Fruit fly (Drosophila melanogaster) whole organism, embryonic: Measurements from ENCODE around the gene mop.
A peak's percentile ranks its signal among the peaks of the same experiment; 100 is the strongest.

Experiments
- Ada2b ChIP-seq: fragments of 200-800 bp; sonication (Bioruptor generic); IDR thresholded peaks from 2 replicates; pipeline ENCODE4 v1.3.6; 2022; ENCODE audit warnings: missing biosample characterization, missing genetic modification characterization
- Asciz ChIP-seq: fragments of 200-800 bp; sonication (Bioruptor generic); optimal IDR thresholded peaks from 2 replicates; lab custom pipeline; 2017; ENCODE audit warnings: missing biosample characterization, mild to moderate bottlenecking, missing genetic modification characterization, missing genetic modification reagents
- CG10366 ChIP-seq: fragments of 200-800 bp; sonication (Bioruptor generic); IDR thresholded peaks from 2 replicates; pipeline ENCODE4 v1.3.6; 2022; ENCODE audit warnings: missing biosample characterization, missing genetic modification characterization
- CG11723 ChIP-seq: fragments of 200-800 bp; sonication (Bioruptor generic); optimal IDR thresholded peaks from 2 replicates; lab custom pipeline; 2017; ENCODE audit warnings: missing biosample characterization, mild to moderate bottlenecking, missing genetic modification characterization
- CG12769 ChIP-seq: fragments of 200-800 bp; sonication (Bioruptor generic); optimal IDR thresholded peaks from 2 replicates; lab custom pipeline; 2019; ENCODE audit warnings: missing biosample characterization, mild to moderate bottlenecking, missing genetic modification characterization, moderate library complexity
- CG13296 ChIP-seq: fragments of 200-800 bp; sonication (Bioruptor generic); optimal IDR thresholded peaks from 3 replicates; lab custom pipeline; 2018; ENCODE audit warnings: missing biosample characterization, mild to moderate bottlenecking, missing genetic modification characterization
- CG1602 ChIP-seq: fragments of 200-800 bp; sonication (Bioruptor generic); optimal IDR thresholded peaks from 3 replicates; lab custom pipeline; 2016; ENCODE audit warnings: missing biosample characterization, missing genetic modification characterization
- CG18599 ChIP-seq: fragments of 200-800 bp; sonication (Bioruptor generic); optimal IDR thresholded peaks from 3 replicates; lab custom pipeline; 2017; ENCODE audit warnings: missing biosample characterization, missing genetic modification characterization, mild to moderate bottlenecking, moderate library complexity, missing genetic modification reagents
- CG2129 ChIP-seq: fragments of 200-800 bp; sonication (Bioruptor generic); IDR thresholded peaks from 2 replicates; pipeline ENCODE4 v1.3.6; 2022; ENCODE audit warnings: missing biosample characterization, missing genetic modification characterization; ENCODE audit not compliant: partially characterized antibody
- CG2678 ChIP-seq: fragments of 200-800 bp; sonication (Bioruptor generic); optimal IDR thresholded peaks from 3 replicates; lab custom pipeline; 2019; ENCODE audit warnings: missing biosample characterization, mild to moderate bottlenecking, missing genetic modification characterization, moderate library complexity
- CG34376 ChIP-seq: fragments of 200-800 bp; sonication (Bioruptor generic); optimal IDR thresholded peaks from 2 replicates; lab custom pipeline; 2018; ENCODE audit warnings: missing biosample characterization, mild to moderate bottlenecking, missing genetic modification characterization
- CG42726 ChIP-seq: fragments of 200-800 bp; sonication (Bioruptor generic); IDR thresholded peaks from 2 replicates; pipeline ENCODE4 v1.3.6; 2022; ENCODE audit warnings: missing biosample characterization, missing genetic modification characterization; ENCODE audit not compliant: partially characterized antibody
- CG4404 ChIP-seq: fragments of 200-800 bp; sonication (Bioruptor generic); IDR thresholded peaks from 2 replicates; pipeline ENCODE4 v1.3.6; 2022; ENCODE audit warnings: missing biosample characterization, missing genetic modification characterization
- CG4707 ChIP-seq: fragments of 200-800 bp; sonication (Bioruptor generic); optimal IDR thresholded peaks from 2 replicates; lab custom pipeline; 2018; ENCODE audit warnings: missing biosample characterization, mild to moderate bottlenecking, missing genetic modification characterization, moderate library complexity
- CG8765 ChIP-seq: fragments of 200-800 bp; sonication (Bioruptor generic); IDR thresholded peaks from 2 replicates; pipeline ENCODE4 v1.3.6; 2022; ENCODE audit warnings: missing biosample characterization, missing genetic modification characterization
- D19B ChIP-seq: fragments of 200-800 bp; sonication (Bioruptor generic); optimal IDR thresholded peaks from 2 replicates; lab custom pipeline; 2017; ENCODE audit warnings: missing biosample characterization, mild to moderate bottlenecking, missing genetic modification characterization
- HLHmδ ChIP-seq: fragments of 200-800 bp; sonication (Bioruptor generic); optimal IDR thresholded peaks from 2 replicates; lab custom pipeline; 2018; ENCODE audit warnings: missing biosample characterization, mild to moderate bottlenecking, missing genetic modification characterization, moderate library complexity
- Hey ChIP-seq: fragments of 200-800 bp; sonication (Bioruptor generic); optimal IDR thresholded peaks from 3 replicates; lab custom pipeline; 2018; ENCODE audit warnings: missing biosample characterization, mild to moderate bottlenecking, missing genetic modification characterization
- Hr78 ChIP-seq, 2 experiments: fragments of 200-800 bp in 1 of 2; fragments of >200 bp in 1 of 2; sonication (Bioruptor generic) in 1 of 2; optimal IDR thresholded peaks; 2 replicates each; lab custom pipeline; 2017 to 2019; ENCODE audit warnings: missing biosample characterization in 2 of 2, missing genetic modification characterization in 2 of 2, mild to moderate bottlenecking in 1 of 2, moderate library complexity in 1 of 2
- Med ChIP-seq: fragments of 200-800 bp; sonication (Bioruptor generic); peaks from one replicate; lab custom pipeline; 2016; ENCODE audit warnings: missing biosample characterization, missing genetic modification characterization, mild to moderate bottlenecking, inconsistent platforms, moderate library complexity
- Six4 ChIP-seq: fragments of 200-800 bp; sonication (Bioruptor generic); optimal IDR thresholded peaks from 2 replicates; lab custom pipeline; 2016; ENCODE audit warnings: missing biosample characterization, missing genetic modification characterization
- Ssrp ChIP-seq: fragments of 200-800 bp; sonication (Bioruptor generic); optimal IDR thresholded peaks from 2 replicates; lab custom pipeline; 2018; ENCODE audit warnings: missing biosample characterization, mild to moderate bottlenecking, missing genetic modification characterization, moderate library complexity
- Trl ChIP-seq, 3 experiments: fragments of >200 bp in 2 of 3; fragments of 200-800 bp in 1 of 3; sonication (Bioruptor generic) in 1 of 3; optimal IDR thresholded peaks; 2 replicates in 1 of 3; 3 replicates in 2 of 3; lab custom pipeline; 2016 to 2017; ENCODE audit warnings: missing biosample characterization in 1 of 3, missing genetic modification characterization in 1 of 3
- aop ChIP-seq: fragments of 200-800 bp; sonication (Bioruptor generic); IDR thresholded peaks from 2 replicates; pipeline ENCODE4 v1.3.6; 2022; ENCODE audit warnings: missing biosample characterization, missing genetic modification characterization
- ara ChIP-seq: fragments of 200-800 bp; sonication (Bioruptor generic); IDR thresholded peaks from 2 replicates; pipeline ENCODE4 v1.3.6; 2022; ENCODE audit warnings: missing biosample characterization, missing genetic modification characterization
- bigmax ChIP-seq: fragments of 200-800 bp; sonication (Bioruptor generic); optimal IDR thresholded peaks from 2 replicates; lab custom pipeline; 2018; ENCODE audit warnings: missing biosample characterization, mild to moderate bottlenecking, missing genetic modification characterization
- bowl ChIP-seq: fragments of 200-800 bp; sonication (Bioruptor generic); IDR thresholded peaks from 2 replicates; pipeline ENCODE4 v1.3.6; 2022; ENCODE audit warnings: missing biosample characterization, missing genetic modification characterization
- cg ChIP-seq: fragments of 200-800 bp; sonication (Bioruptor generic); optimal IDR thresholded peaks from 3 replicates; lab custom pipeline; 2019; ENCODE audit warnings: missing biosample characterization, mild to moderate bottlenecking, missing genetic modification characterization, moderate library complexity
- chinmo ChIP-seq: fragments of 200-800 bp; sonication (Bioruptor generic); IDR thresholded peaks from 4 replicates; pipeline ENCODE4 v1.3.6; 2022; ENCODE audit warnings: missing biosample characterization, missing genetic modification characterization; ENCODE audit not compliant: partially characterized antibody
- dysf ChIP-seq: fragments of 200-800 bp; sonication (Bioruptor generic); IDR thresholded peaks from 3 replicates; pipeline ENCODE4 v1.3.6; 2022; ENCODE audit warnings: missing biosample characterization, missing genetic modification characterization
- en ChIP-seq: fragments of 200-800 bp; sonication (Bioruptor generic); optimal IDR thresholded peaks from 2 replicates; lab custom pipeline; 2016; ENCODE audit warnings: missing biosample characterization, missing genetic modification characterization
- exex ChIP-seq: fragments of 200-800 bp; sonication (Bioruptor generic); optimal IDR thresholded peaks from 4 replicates; lab custom pipeline; 2018; ENCODE audit warnings: missing biosample characterization, mild to moderate bottlenecking, missing genetic modification characterization, moderate library complexity
- hbn ChIP-seq: fragments of 200-800 bp; sonication (Bioruptor generic); IDR thresholded peaks from 2 replicates; pipeline ENCODE4 v1.3.6; 2022; ENCODE audit warnings: missing biosample characterization, missing genetic modification characterization; ENCODE audit not compliant: partially characterized antibody
- mirr ChIP-seq: fragments of 200-800 bp; sonication (Bioruptor generic); optimal IDR thresholded peaks from 3 replicates; lab custom pipeline; 2018; ENCODE audit warnings: missing biosample characterization, mild to moderate bottlenecking, missing genetic modification characterization
- phol ChIP-seq: fragments of 200-800 bp; sonication (Bioruptor generic); optimal IDR thresholded peaks from 3 replicates; lab custom pipeline; 2018; ENCODE audit warnings: missing biosample characterization, mild to moderate bottlenecking, missing genetic modification characterization, moderate library complexity
- pita ChIP-seq: fragments of 200-800 bp; sonication (Bioruptor generic); optimal IDR thresholded peaks from 2 replicates; lab custom pipeline; 2017; ENCODE audit warnings: missing biosample characterization, mild to moderate bottlenecking, missing genetic modification characterization
- pros ChIP-seq: fragments of 200-800 bp; sonication (Bioruptor generic); optimal IDR thresholded peaks from 3 replicates; lab custom pipeline; 2019; ENCODE audit warnings: missing biosample characterization, mild to moderate bottlenecking, missing genetic modification characterization, moderate library complexity
- sisA ChIP-seq: fragments of 200-800 bp; sonication (Bioruptor generic); IDR thresholded peaks from 2 replicates; pipeline ENCODE4 v1.3.6; 2022; ENCODE audit warnings: missing biosample characterization, missing genetic modification characterization
- sug ChIP-seq: fragments of 200-800 bp; optimal IDR thresholded peaks from 2 replicates; lab custom pipeline; 2019; ENCODE audit warnings: missing biosample characterization, mild to moderate bottlenecking, missing genetic modification characterization, moderate library complexity
- twi ChIP-seq: fragments of 200-800 bp; optimal IDR thresholded peaks from 2 replicates; lab custom pipeline; 2019; ENCODE audit warnings: missing biosample characterization, mild to moderate bottlenecking, missing genetic modification characterization, moderate library complexity
- vnd ChIP-seq: fragments of 200-800 bp; sonication (Bioruptor generic); IDR thresholded peaks from 3 replicates; pipeline ENCODE4 v1.3.6; 2022; ENCODE audit warnings: missing biosample characterization, missing genetic modification characterization; ENCODE audit not compliant: partially characterized antibody
- vvl ChIP-seq: fragments of 200-800 bp; sonication (Bioruptor generic); IDR thresholded peaks from 2 replicates; pipeline ENCODE4 v1.3.6; 2022; ENCODE audit warnings: missing biosample characterization, missing genetic modification characterization
- wek ChIP-seq: fragments of 200-800 bp; sonication (Bioruptor generic); optimal IDR thresholded peaks from 3 replicates; lab custom pipeline; 2018; ENCODE audit warnings: missing biosample characterization, mild to moderate bottlenecking, missing genetic modification characterization, moderate library complexity

mop gene

dm6 chr3L:14780187-14780586 is 4.3 kb upstream of the mop start (continued):
- TF ChIP-seq Hey (peak; percentile 38), CG42726 (no peak), CG2129 (GFP tag; lab: Robert Waterston, UW) (no peak), Asciz (GFP tag; lab: Kevin White, UChicago) (peak; percentile 29), CG4404 (GFP tag; lab: Robert Waterston, UW) (no peak), Six4 (GFP tag; lab: Kevin White, UChicago) (peak; percentile 2), aop (GFP tag; lab: Robert Waterston, UW) (no peak), CG10366 (GFP tag; lab: Robert Waterston, UW) (no peak), Ada2b (no peak), dysf (GFP tag; lab: Robert Waterston, UW) (peak; percentile 28; the same call in 1 of the 3 replicates), CG11723 (peak; percentile 14), pros (GFP tag; lab: Kevin White, UChicago) (no peak), cg (GFP tag; lab: Kevin White, UChicago) (no peak), CG8765 (GFP tag; lab: Robert Waterston, UW) (no peak), CG1602 (GFP tag; lab: Kevin White, UChicago) (no peak), bowl (GFP tag; lab: Robert Waterston, UW) (no peak), hbn (GFP tag; lab: Robert Waterston, UW) (no peak), CG13296 (GFP tag; lab: Kevin White, UChicago) (peak; percentile 64), en (GFP tag; lab: Kevin White, UChicago) (no peak), vvl (GFP tag; lab: Robert Waterston, UW) (no peak), HLHmδ (peak; percentile 49)

- TF ChIP-seq exex, result peak; percentile 10
- peak; percentile 5 for TF ChIP-seq CG12769 (tag; lab: Kevin White, UChicago)
- TF ChIP-seq pita, result no peak
- TF ChIP-seq twi (tag; lab: Kevin White, UChicago), result peak; percentile 54
- peak; percentile 96 for TF ChIP-seq sug (tag; lab: Kevin White, UChicago)
- peak in 1 of 2 experiments; percentile 64 for TF ChIP-seq Hr78 (GFP tag; optimal IDR thresholded peaks at IDR 0.05; lab: Kevin White, UChicago)
- TF ChIP-seq CG34376 (GFP tag; lab: Kevin White, UChicago), result peak; percentile 50
- peak; percentile 73 for TF ChIP-seq Med
- TF ChIP-seq vnd (GFP tag; lab: Robert Waterston, UW), result 0 out of 3 replicates have a peak, but pooled peaks have one; percentile 22
- no peak for TF ChIP-seq Ssrp
- TF ChIP-seq CG18599, result no peak
- no peak for TF ChIP-seq ara (GFP tag; lab: Robert Waterston, UW)
- peak; percentile 3 for TF ChIP-seq CG2678 (tag; lab: Kevin White, UChicago)
- TF ChIP-seq mirr (GFP tag; lab: Kevin White, UChicago), result peak; percentile 49
- peak; percentile 25 for TF ChIP-seq D19B (GFP tag; lab: Kevin White, UChicago)
- TF ChIP-seq chinmo (GFP tag; lab: Robert Waterston, UW), result 0 out of 4 replicates have a peak, but pooled peaks have one; percentile 67
Observed at dm6 chr3L:14779289-14779688, 3.4 kb upstream of the mop start.

dm6 chr3L:14769183-14769582 is 6.7 kb downstream of the mop start, which contains the start of gene Mgat4b:
Gene Mgat4b (minus strand): TSS chr3L:14769283.
- TF ChIP-seq phol (tag; lab: Kevin White, UChicago) (no peak), bigmax (no peak), sisA (GFP tag; lab: Robert Waterston, UW) (no peak), Trl (optimal IDR thresholded peaks at IDR 0.05; lab: Kevin White, UChicago) (no peak), Trl (GFP tag; optimal IDR thresholded peaks at IDR 0.05; lab: Kevin White, UChicago) (no peak), CG4707 (GFP tag; lab: Kevin White, UChicago) (no peak), wek (GFP tag; lab: Kevin White, UChicago) (no peak)
